Fruit fly (Drosophila melanogaster): ENCODE data around the gene CG42728.
A peak's percentile ranks its signal among the peaks of the same experiment; 100 is the strongest.

CG42728 gene

DNA sequence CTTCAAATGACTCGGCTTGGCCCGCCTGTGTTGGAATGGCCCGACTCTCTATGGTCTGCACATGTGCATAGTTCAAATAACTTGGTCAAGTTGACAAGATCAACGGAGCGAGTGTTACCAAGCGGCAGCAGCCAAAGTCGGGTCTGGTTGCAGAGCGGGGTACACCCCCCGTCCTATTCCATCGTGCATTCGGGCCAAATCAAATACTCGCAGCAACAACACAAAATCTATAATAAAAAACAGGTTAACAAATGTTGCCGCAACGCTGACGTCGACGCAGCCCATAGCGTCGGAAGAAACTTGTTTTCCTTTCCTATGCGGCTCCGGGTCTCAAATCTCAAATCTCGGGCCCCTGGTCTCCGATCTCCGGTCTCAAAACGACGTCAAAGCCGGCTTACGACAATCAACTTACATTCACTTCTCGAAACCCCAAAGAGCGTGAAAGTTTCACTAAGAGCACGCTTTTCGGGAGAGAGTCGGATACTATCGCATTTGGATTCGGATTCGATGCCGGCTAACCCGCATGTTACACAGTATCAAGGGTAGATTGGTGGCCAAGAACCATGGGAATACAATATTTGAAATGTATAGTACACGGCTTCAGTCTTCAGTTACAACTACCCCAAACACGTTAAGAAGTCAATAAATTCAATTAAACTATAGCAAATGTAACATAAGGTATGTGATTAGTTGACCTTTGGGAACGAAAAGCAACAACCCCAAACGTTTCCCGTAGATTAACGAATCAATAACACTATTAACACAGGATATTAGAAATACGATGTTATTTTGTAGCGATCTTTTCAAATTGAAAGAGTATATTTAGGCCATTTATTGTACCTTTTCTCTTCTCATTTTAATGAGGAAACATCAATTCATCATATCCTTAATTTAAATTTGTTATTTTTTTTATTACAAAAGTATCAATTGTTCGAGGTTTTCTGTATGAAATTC is 6.6 kb upstream of the CG42728 start (continued):
- TF ChIP-seq GATAd (GFP tag; optimal IDR thresholded peaks at IDR 0.05) (no peak), CG9705 (GFP tag; optimal IDR thresholded peaks at IDR 0.05) (peak; percentile 32), Sp1 (GFP tag; optimal IDR thresholded peaks at IDR 0.05) (peak; percentile 88)

DNA sequence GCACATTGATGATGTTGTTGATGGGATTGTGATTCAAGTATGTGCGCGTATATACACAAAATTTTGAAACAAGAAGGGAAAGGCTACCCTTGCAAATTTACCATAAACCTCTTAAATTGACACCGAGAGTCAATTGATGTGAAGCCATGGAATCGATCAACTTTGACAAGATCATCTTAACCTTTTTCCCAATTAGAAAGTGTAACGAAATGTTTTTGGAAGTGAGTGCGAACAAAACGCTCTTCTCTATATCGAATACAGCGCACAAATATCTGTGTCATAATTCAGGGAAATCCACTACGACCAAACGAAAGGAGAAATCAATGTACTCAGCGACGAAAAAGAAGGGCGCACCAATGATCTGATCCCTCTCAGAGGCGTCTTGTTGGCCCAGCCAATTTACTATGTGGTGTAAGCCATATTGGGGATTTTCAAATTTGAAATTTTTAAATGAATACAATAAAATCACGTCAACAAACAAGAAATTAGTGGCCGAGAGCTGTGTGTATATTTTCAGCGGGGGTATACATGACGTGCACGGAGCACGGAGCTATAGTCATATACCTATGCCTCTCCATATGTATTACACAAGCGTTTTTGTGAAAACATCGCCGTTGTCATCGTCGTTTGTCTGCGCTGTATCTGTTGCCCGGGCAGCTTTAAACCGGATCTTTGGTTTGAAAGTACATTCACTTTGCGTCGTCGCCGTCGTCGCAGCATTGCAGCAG is 5.6 kb upstream of the CG42728 start:
- peak; percentile 8 for TF ChIP-seq brk (GFP tag; optimal IDR thresholded peaks at IDR 0.05)
- TF ChIP-seq ey (GFP tag; optimal IDR thresholded peaks at IDR 0.05) = peak; percentile 93
- no peak for TF ChIP-seq Myc (optimal IDR thresholded peaks at IDR 0.05)
- peak; percentile 59 to 92 for TF ChIP-seq foxo (GFP tag; optimal IDR thresholded peaks at IDR 0.05)
- peak; percentile 65 for TF ChIP-seq CG9705 (GFP tag; optimal IDR thresholded peaks at IDR 0.05)
- TF ChIP-seq lola (GFP tag; optimal IDR thresholded peaks at IDR 0.05) = no peak
- peak; percentile 84 for TF ChIP-seq dmrt93B (GFP tag; optimal IDR thresholded peaks at IDR 0.05)
- TF ChIP-seq Dif (GFP tag; optimal IDR thresholded peaks at IDR 0.05; ENCODE audit: partially characterized antibody) = peak; percentile 1
- TF ChIP-seq tai (GFP tag; optimal IDR thresholded peaks at IDR 0.05) = peak; percentile 80
- TF ChIP-seq woc (GFP tag; optimal IDR thresholded peaks at IDR 0.05) = peak; percentile 93
- peak; percentile 92 for TF ChIP-seq OdsH (GFP tag; optimal IDR thresholded peaks at IDR 0.05)
- TF ChIP-seq Rel (GFP tag; optimal IDR thresholded peaks at IDR 0.05) = peak; percentile 45
- peak; percentile 84 for TF ChIP-seq Rel (tag; optimal IDR thresholded peaks at IDR 0.05)
- no peak for TF ChIP-seq dsf (GFP tag; optimal IDR thresholded peaks at IDR 0.05; ENCODE audit: borderline replicate concordance)
- TF ChIP-seq Abd-B (GFP tag; optimal IDR thresholded peaks at IDR 0.05) = no peak
- TF ChIP-seq Sp1 (GFP tag; optimal IDR thresholded peaks at IDR 0.05) = peak; percentile 86
- no peak for TF ChIP-seq usp (GFP tag; optimal IDR thresholded peaks at IDR 0.05)
- no peak for TF ChIP-seq N (GFP tag; optimal IDR thresholded peaks at IDR 0.05)
- TF ChIP-seq br (GFP tag; optimal IDR thresholded peaks at IDR 0.05) = peak; percentile 92
- TF ChIP-seq pan (optimal IDR thresholded peaks at IDR 0.05) = no peak
- no peak for TF ChIP-seq Hr78 (GFP tag; optimal IDR thresholded peaks at IDR 0.05)
- TF ChIP-seq rgr (GFP tag; optimal IDR thresholded peaks at IDR 0.05) = peak; percentile 89
- TF ChIP-seq fru (GFP tag; optimal IDR thresholded peaks at IDR 0.05) = peak; percentile 92
- peak; percentile 89 for TF ChIP-seq HLH106 (tag; optimal IDR thresholded peaks at IDR 0.05)
- TF ChIP-seq dl (GFP tag; optimal IDR thresholded peaks at IDR 0.05; ENCODE audit: insufficient read depth in 1 of 2, partially characterized antibody in 2 of 2) = no peak
- peak; percentile 74 for TF ChIP-seq psq (GFP tag; optimal IDR thresholded peaks at IDR 0.05)
- TF ChIP-seq sv (GFP tag; optimal IDR thresholded peaks at IDR 0.05) = no peak
- peak; percentile 60 for TF ChIP-seq CrebA (GFP tag; optimal IDR thresholded peaks at IDR 0.05; ENCODE audit: borderline replicate concordance)
- peak; percentile 55 for TF ChIP-seq CG32264 (GFP tag; optimal IDR thresholded peaks at IDR 0.05)
- TF ChIP-seq Hr83 (GFP tag; optimal IDR thresholded peaks at IDR 0.05; ENCODE audit: poor library complexity, severe bottlenecking) = no peak
- TF ChIP-seq sage (GFP tag; optimal IDR thresholded peaks at IDR 0.05) = peak; percentile 76
- peak; percentile 23 for TF ChIP-seq Mio (GFP tag; optimal IDR thresholded peaks at IDR 0.05)
- TF ChIP-seq Hnf4 (GFP tag; optimal IDR thresholded peaks at IDR 0.05) = peak; percentile 63
- TF ChIP-seq h (GFP tag; optimal IDR thresholded peaks at IDR 0.05) = peak; percentile 93
- TF ChIP-seq Jra (GFP tag; optimal IDR thresholded peaks at IDR 0.05) = peak; percentile 62

All from whole organism, wandering third instar larva.